Fruit fly (Drosophila melanogaster): ENCODE data around the gene SmydA-8.

SmydA-8 gene

dm6 chrX:2221598-2221997 lies 8.0 kb upstream of the SmydA-8 start:
- no peak for TF ChIP-seq CG17801 (GFP tag; optimal IDR thresholded peaks at IDR 0.05; ENCODE audit: partially characterized antibody)

dm6 chrX:2219899-2220298 lies 6.3 kb upstream of the SmydA-8 start:
- no peak for TF ChIP-seq CG17801 (GFP tag; optimal IDR thresholded peaks at IDR 0.05; ENCODE audit: partially characterized antibody)

- no peak for TF ChIP-seq CG17801 (GFP tag; optimal IDR thresholded peaks at IDR 0.05; ENCODE audit: partially characterized antibody)
These were observed 5.6 kb upstream of the SmydA-8 start for dm6 chrX:2219246-2219645.

- no peak for TF ChIP-seq CG17801 (GFP tag; optimal IDR thresholded peaks at IDR 0.05; ENCODE audit: partially characterized antibody)
These were observed 4.8 kb upstream of the SmydA-8 start for dm6 chrX:2218455-2218854.

dm6 chrX:2212327-2212820 lies 1.2 kb downstream of the SmydA-8 start:
- no peak for TF ChIP-seq CG17801 (GFP tag; optimal IDR thresholded peaks at IDR 0.05; ENCODE audit: partially characterized antibody)

- TF ChIP-seq CG17801 (GFP tag; optimal IDR thresholded peaks at IDR 0.05; ENCODE audit: partially characterized antibody), result no peak
These were observed 4.9 kb downstream of the SmydA-8 start for dm6 chrX:2208641-2209241.

dm6 chrX:2203766-2204165 lies 9.8 kb downstream of the SmydA-8 start, which contains the start of gene FarO:
FarO (minus strand) TSS chrX:2203866.
- TF ChIP-seq CG17801 (GFP tag; optimal IDR thresholded peaks at IDR 0.05; ENCODE audit: partially characterized antibody), result no peak

dm6 chrX:2199303-2199702 lies 14.3 kb downstream of the SmydA-8 start:
- no peak for TF ChIP-seq CG17801 (GFP tag; optimal IDR thresholded peaks at IDR 0.05; ENCODE audit: partially characterized antibody)

- TF ChIP-seq CG17801 (GFP tag; optimal IDR thresholded peaks at IDR 0.05; ENCODE audit: partially characterized antibody), result no peak
These were observed 15.4 kb downstream of the SmydA-8 start for dm6 chrX:2198272-2198571.

dm6 chrX:2197414-2198271 lies 16.0 kb downstream of the SmydA-8 start:
- no peak for TF ChIP-seq CG17801 (GFP tag; optimal IDR thresholded peaks at IDR 0.05; ENCODE audit: partially characterized antibody)

dm6 chrX:2196086-2196732 lies 17.4 kb downstream of the SmydA-8 start:
- peak; percentile 87 for TF ChIP-seq CG17801 (GFP tag; optimal IDR thresholded peaks at IDR 0.05; ENCODE audit: partially characterized antibody)

- peak; percentile 24 for TF ChIP-seq CG17801 (GFP tag; optimal IDR thresholded peaks at IDR 0.05; ENCODE audit: partially characterized antibody)
These were observed 19.2 kb downstream of the SmydA-8 start for dm6 chrX:2194208-2195094.

- no peak for TF ChIP-seq CG17801 (GFP tag; optimal IDR thresholded peaks at IDR 0.05; ENCODE audit: partially characterized antibody)
These were observed 19.8 kb downstream of the SmydA-8 start, which contains the start of gene CG14053 for dm6 chrX:2193809-2194207. CG14053 (minus strand) TSS chrX:2193909.

dm6 chrX:2193158-2193557 lies 20.5 kb downstream of the SmydA-8 start:
- TF ChIP-seq CG17801 (GFP tag; optimal IDR thresholded peaks at IDR 0.05; ENCODE audit: partially characterized antibody), result no peak

dm6 chrX:2191896-2192295 lies 21.7 kb downstream of the SmydA-8 start:
- TF ChIP-seq CG17801 (GFP tag; optimal IDR thresholded peaks at IDR 0.05; ENCODE audit: partially characterized antibody), result no peak
